Worm (Caenorhabditis elegans) whole organism, late embryonic: ENCODE measurements around the gene E04F6.10.

Source experiments
- C08G9.2 ChIP-seq: sonication (generic microtip); optimal IDR thresholded peaks from 2 replicates; lab custom pipeline; 2016; ENCODE audit warnings: mild to moderate bottlenecking, missing genetic modification characterization, moderate library complexity, missing compliant biosample characterization
- C38D4.7 ChIP-seq: fragments of 200-800 bp; sonication (Bioruptor generic); optimal IDR thresholded peaks from 2 replicates; lab custom pipeline; 2018; ENCODE audit warnings: mild to moderate bottlenecking, missing genetic modification characterization, moderate library complexity, missing compliant biosample characterization
- F13H6.1 ChIP-seq: sonication (generic microtip); optimal IDR thresholded peaks from 2 replicates; lab custom pipeline; 2016; ENCODE audit warnings: missing genetic modification characterization, missing compliant biosample characterization
- K09A11.1 ChIP-seq: sonication (generic microtip); optimal IDR thresholded peaks from 2 replicates; lab custom pipeline; 2017; ENCODE audit warnings: antibody characterized with exemption, mild to moderate bottlenecking, missing genetic modification characterization, missing compliant biosample characterization; ENCODE audit not compliant: insufficient read depth
- ahr-1 ChIP-seq: sonication (generic microtip); optimal IDR thresholded peaks from 2 replicates; lab custom pipeline; 2016; ENCODE audit warnings: missing genetic modification characterization, missing compliant biosample characterization
- ama-1 ChIP-seq: fragments of 150-350 bp; optimal IDR thresholded peaks from 2 replicates; lab custom pipeline; 2014
- ceh-14 ChIP-seq: sonication (generic microtip); optimal IDR thresholded peaks from 2 replicates; lab custom pipeline; 2016; ENCODE audit warnings: missing genotype, missing genetic modification characterization, missing compliant biosample characterization
- ceh-2 ChIP-seq: sonication (generic microtip); optimal IDR thresholded peaks from 2 replicates; lab custom pipeline; 2016; ENCODE audit warnings: missing genotype, missing genetic modification characterization, missing compliant biosample characterization
- ceh-22 ChIP-seq: sonication (generic microtip); optimal IDR thresholded peaks from 2 replicates; lab custom pipeline; 2017; ENCODE audit warnings: missing biosample characterization, missing genetic modification characterization
- ceh-24 ChIP-seq: sonication (generic microtip); optimal IDR thresholded peaks from 2 replicates; lab custom pipeline; 2016; ENCODE audit warnings: mild to moderate bottlenecking, missing genetic modification characterization, missing compliant biosample characterization
- ceh-45 ChIP-seq: fragments of 200-800 bp; sonication (Bioruptor generic); IDR thresholded peaks from 2 replicates; pipeline ENCODE4 v1.3.6; 2022; ENCODE audit warnings: missing genetic modification reagents, missing genetic modification characterization, missing compliant biosample characterization
- ceh-48 ChIP-seq: sonication (generic microtip); optimal IDR thresholded peaks from 2 replicates; lab custom pipeline; 2016; ENCODE audit warnings: missing genetic modification characterization, inconsistent platforms, missing compliant biosample characterization
- ceh-6 ChIP-seq: fragments of 200-800 bp; sonication (Bioruptor generic); optimal IDR thresholded peaks from 2 replicates; lab custom pipeline; 2018; ENCODE audit warnings: mild to moderate bottlenecking, missing genetic modification characterization, missing compliant biosample characterization
- che-1 ChIP-seq: sonication (generic microtip); optimal IDR thresholded peaks from 2 replicates; lab custom pipeline; 2016; ENCODE audit warnings: mild to moderate bottlenecking, missing genetic modification characterization, missing compliant biosample characterization
- ets-4 ChIP-seq: sonication (generic microtip); optimal IDR thresholded peaks from 2 replicates; lab custom pipeline; 2016; ENCODE audit warnings: missing genetic modification characterization, missing compliant biosample characterization
- eyg-1 ChIP-seq: sonication (generic microtip); optimal IDR thresholded peaks from 2 replicates; lab custom pipeline; 2016; ENCODE audit warnings: missing genotype, missing genetic modification characterization, missing compliant biosample characterization
- fkh-10 ChIP-seq: fragments of 150-350 bp; optimal IDR thresholded peaks from 2 replicates; lab custom pipeline; 2014; ENCODE audit warnings: missing biosample characterization, missing genetic modification reagents, missing genetic modification characterization
- fkh-6 ChIP-seq: sonication (generic microtip); optimal IDR thresholded peaks from 2 replicates; lab custom pipeline; 2016; ENCODE audit warnings: missing genetic modification characterization, missing compliant biosample characterization
- gmeb-2 ChIP-seq: sonication (generic microtip); optimal IDR thresholded peaks from 2 replicates; lab custom pipeline; 2016; ENCODE audit warnings: missing genetic modification characterization, inconsistent platforms, missing compliant biosample characterization
- hlh-13 ChIP-seq: fragments of 200-800 bp; sonication (Bioruptor generic); optimal IDR thresholded peaks from 2 replicates; lab custom pipeline; 2018; ENCODE audit warnings: mild to moderate bottlenecking, missing genetic modification characterization, missing compliant biosample characterization
- hlh-30 ChIP-seq: sonication (generic microtip); optimal IDR thresholded peaks from 2 replicates; lab custom pipeline; 2017; ENCODE audit warnings: antibody characterized with exemption, missing genetic modification characterization, missing compliant biosample characterization; ENCODE audit not compliant: insufficient read depth
- hlh-6 ChIP-seq: sonication (generic microtip); optimal IDR thresholded peaks from 2 replicates; lab custom pipeline; 2016; ENCODE audit warnings: missing genotype, missing genetic modification characterization, missing compliant biosample characterization
- lim-6 ChIP-seq: sonication (generic microtip); optimal IDR thresholded peaks from 2 replicates; lab custom pipeline; 2016; ENCODE audit warnings: missing genetic modification characterization, missing compliant biosample characterization
- mec-3 ChIP-seq: sonication (generic microtip); optimal IDR thresholded peaks from 2 replicates; lab custom pipeline; 2016; ENCODE audit warnings: borderline replicate concordance, missing genetic modification characterization, missing compliant biosample characterization
- nfya-1 ChIP-seq: sonication (generic microtip); optimal IDR thresholded peaks from 2 replicates; lab custom pipeline; 2017; ENCODE audit warnings: missing genetic modification characterization, mild to moderate bottlenecking, missing compliant biosample characterization, antibody characterized with exemption, moderate library complexity
- nhr-232 ChIP-seq: sonication (generic microtip); optimal IDR thresholded peaks from 2 replicates; lab custom pipeline; 2016; ENCODE audit warnings: missing genetic modification characterization, missing compliant biosample characterization
- pat-9 ChIP-seq: fragments of 200-800 bp; sonication (Bioruptor generic); optimal IDR thresholded peaks from 2 replicates; lab custom pipeline; 2018; ENCODE audit warnings: mild to moderate bottlenecking, missing genetic modification characterization, moderate library complexity, missing compliant biosample characterization
- pax-1 ChIP-seq: fragments of 150-350 bp; optimal IDR thresholded peaks from 2 replicates; lab custom pipeline; 2014; ENCODE audit warnings: missing biosample characterization, missing genetic modification characterization
- pqm-1 ChIP-seq: sonication (generic microtip); optimal IDR thresholded peaks from 2 replicates; lab custom pipeline; 2016; ENCODE audit warnings: missing genetic modification characterization, missing compliant biosample characterization
- ref-2 ChIP-seq: sonication (generic microtip); optimal IDR thresholded peaks from 2 replicates; lab custom pipeline; 2016; ENCODE audit warnings: missing genetic modification characterization, missing compliant biosample characterization
- sox-2 ChIP-seq: fragments of 200-800 bp; sonication (Bioruptor generic); IDR thresholded peaks from 2 replicates; pipeline ENCODE4 v1.3.6; 2022; ENCODE audit warnings: missing genetic modification reagents, missing genetic modification characterization, missing compliant biosample characterization
- sox-4 ChIP-seq: sonication (generic microtip); optimal IDR thresholded peaks from 2 replicates; lab custom pipeline; 2017; ENCODE audit warnings: mild to moderate bottlenecking, missing genetic modification characterization, inconsistent platforms, missing compliant biosample characterization
- tbx-7 ChIP-seq: sonication (generic microtip); optimal IDR thresholded peaks from 2 replicates; lab custom pipeline; 2016; ENCODE audit warnings: missing genotype, missing genetic modification characterization, missing compliant biosample characterization
- ttx-3 ChIP-seq: sonication (generic microtip); optimal IDR thresholded peaks from 2 replicates; lab custom pipeline; 2016; ENCODE audit warnings: missing genetic modification reagents, missing genetic modification characterization, missing compliant biosample characterization
- unc-3 ChIP-seq, 2 experiments: fragments of 200-800 bp in 1 of 2; sonication (Bioruptor generic) in 1 of 2; sonication (generic microtip) in 1 of 2; conservative IDR thresholded peaks in 1 of 2; optimal IDR thresholded peaks in 1 of 2; 2 replicates each; pipeline versions ENCODE4 v1.3.6 to Lab custom; 2016 to 2022; ENCODE audit warnings: missing compliant biosample characterization in 2 of 2, missing genetic modification characterization in 2 of 2, missing genetic modification reagents in 1 of 2
- unc-42 ChIP-seq: sonication (generic microtip); optimal IDR thresholded peaks from 2 replicates; lab custom pipeline; 2016; ENCODE audit warnings: missing genotype, missing genetic modification characterization, missing compliant biosample characterization
- unc-55 ChIP-seq: sonication (generic microtip); optimal IDR thresholded peaks from 2 replicates; lab custom pipeline; 2017; ENCODE audit warnings: missing biosample characterization, missing genetic modification reagents, missing genetic modification characterization
- unc-86 ChIP-seq: sonication (generic microtip); optimal IDR thresholded peaks from 2 replicates; lab custom pipeline; 2016; ENCODE audit warnings: missing genetic modification characterization, missing compliant biosample characterization
- zip-5 ChIP-seq: sonication (generic microtip); optimal IDR thresholded peaks from 2 replicates; lab custom pipeline; 2016; ENCODE audit warnings: missing genetic modification characterization, missing compliant biosample characterization

E04F6.10 gene

DNA sequence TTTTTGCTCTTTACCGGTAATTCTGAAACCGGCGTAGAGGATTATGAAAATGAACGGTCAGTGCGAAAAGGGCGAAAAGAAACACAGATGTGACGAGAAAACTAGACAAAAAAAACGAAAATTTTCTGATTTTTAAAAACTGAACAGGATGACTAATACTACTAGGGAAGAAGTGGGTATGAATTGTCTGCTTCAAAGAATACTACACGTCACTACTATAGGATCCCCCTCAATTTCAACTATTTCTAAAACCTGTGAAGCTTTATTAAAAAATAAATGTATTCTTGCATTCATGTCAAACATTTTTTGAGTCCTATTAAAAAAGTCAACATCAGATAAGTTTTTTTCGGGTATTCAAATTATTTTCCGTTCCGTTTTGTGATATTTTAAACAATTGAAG is 7.1 kb upstream of the E04F6.10 start:
- TF ChIP-seq ama-1 (lab: Kevin White, UChicago) (no peak), gmeb-2 (no peak), eyg-1 (tag; lab: Kevin White, UChicago) (no peak), ceh-14 (tag; lab: Kevin White, UChicago) (no peak), F13H6.1 (no peak), unc-86 (tag; lab: Kevin White, UChicago) (no peak), unc-42 (no peak), pqm-1 (tag; lab: Kevin White, UChicago) (no peak), unc-3 (GFP tag; conservative IDR thresholded peaks at IDR 0.05; lab: Robert Waterston, UW) (no peak), unc-3 (tag; optimal IDR thresholded peaks at IDR 0.05; lab: Kevin White, UChicago) (no peak), C38D4.7 (GFP tag; lab: Kevin White, UChicago) (no peak), mec-3 (no peak), nfya-1 (no peak), ets-4 (tag; lab: Kevin White, UChicago) (no peak), nhr-232 (no peak), ahr-1 (tag; lab: Kevin White, UChicago) (no peak), hlh-6 (no peak), ceh-2 (tag; lab: Kevin White, UChicago) (no peak)
- TF ChIP-seq, all 69 proteins: peak for 0

DNA sequence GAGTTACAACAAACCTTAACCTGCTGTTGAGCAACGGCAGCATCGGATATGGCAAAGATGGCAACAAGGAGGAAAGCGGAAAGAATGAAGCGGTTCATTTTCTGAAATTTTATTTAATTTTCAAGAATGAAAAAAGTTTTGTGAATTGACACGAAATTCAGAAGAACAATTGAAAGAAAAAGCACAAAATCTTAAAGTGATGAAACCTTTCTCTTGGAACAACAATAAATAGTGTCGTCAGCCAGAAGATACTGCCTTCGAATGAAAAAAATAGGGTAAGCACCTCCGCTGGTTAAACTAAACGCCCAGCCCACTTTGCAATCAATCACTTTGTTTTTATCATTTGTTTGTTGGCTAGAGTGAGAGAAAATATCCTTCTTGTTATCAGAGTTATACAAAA is 4.9 kb downstream of the E04F6.10 start, which contains the start of gene E04F6.9:
Gene E04F6.9 (minus strand): TSS at position 101 of the 400 bp plus-strand sequence.
- TF ChIP-seq che-1 (tag; lab: Kevin White, UChicago) (no peak), ceh-45 (GFP tag; lab: Robert Waterston, UW) (no peak), mec-3 (no peak), tbx-7 (tag; lab: Kevin White, UChicago) (no peak), nhr-232 (no peak), hlh-30 (tag; lab: Kevin White, UChicago) (no peak), ref-2 (tag; lab: Kevin White, UChicago) (no peak), pax-1 (tag; lab: Kevin White, UChicago) (no peak)
- TF ChIP-seq, all 69 proteins: peak for 0

DNA sequence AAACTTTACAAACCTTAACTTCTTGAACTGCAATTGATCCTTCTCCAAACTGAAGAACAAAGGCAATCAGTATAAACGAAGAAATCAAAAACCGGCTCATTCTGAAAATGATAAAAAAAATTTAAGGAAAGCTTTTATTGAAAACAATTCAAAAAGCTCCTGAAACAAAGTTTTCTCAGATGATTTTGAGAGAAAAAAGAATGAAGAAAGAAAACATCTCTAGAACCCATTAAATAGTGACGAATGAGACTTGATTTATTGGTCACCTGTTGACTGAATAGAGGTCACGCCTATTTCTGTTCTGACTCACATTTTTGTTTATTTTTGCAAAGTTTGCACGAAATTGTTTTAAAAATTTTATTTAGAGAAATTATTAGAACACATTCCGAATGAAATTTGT is 5.7 kb downstream of the E04F6.10 start, which contains the start of gene E04F6.8:
Gene E04F6.8 (minus strand): TSS at position 101 of the 400 bp plus-strand sequence.
- TF ChIP-seq unc-55 (GFP tag; lab: Kevin White, UChicago) (no peak), ttx-3 (tag; lab: Kevin White, UChicago) (no peak), zip-5 (tag; lab: Kevin White, UChicago) (no peak), eyg-1 (tag; lab: Kevin White, UChicago) (no peak), sox-2 (no peak), ceh-6 (no peak)

DNA sequence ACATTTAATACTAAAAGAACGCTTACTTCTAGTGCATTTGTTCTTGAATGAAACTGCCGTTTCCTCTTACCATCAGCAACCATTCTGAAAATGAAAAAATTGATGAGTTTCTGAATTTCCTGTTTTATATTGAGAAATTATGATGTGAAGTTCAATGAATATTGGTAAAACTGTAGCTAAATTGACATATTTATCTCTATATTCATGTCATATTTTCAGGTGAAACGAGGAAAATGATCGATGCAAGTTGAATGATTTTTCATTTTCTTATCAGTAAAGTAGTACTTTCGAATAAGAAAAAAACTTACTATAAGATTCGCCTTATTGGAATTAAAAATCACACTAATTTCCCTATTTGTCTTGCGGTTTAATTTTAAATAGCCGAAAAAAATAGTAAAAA is 6.8 kb downstream of the E04F6.10 start, which contains the start of gene E04F6.15:
Gene E04F6.15 (minus strand): TSS at position 101 of the 400 bp plus-strand sequence.
- no peak for TF ChIP-seq fkh-10 (GFP tag; lab: Kevin White, UChicago)
- no peak for TF ChIP-seq K09A11.1 (tag; lab: Kevin White, UChicago)
- no peak for TF ChIP-seq ceh-24
- TF ChIP-seq hlh-6: no peak
- TF ChIP-seq ceh-48 (tag; lab: Kevin White, UChicago): no peak
- no peak for TF ChIP-seq pat-9 (tag; lab: Kevin White, UChicago)
- TF ChIP-seq sox-4 (tag; lab: Kevin White, UChicago): no peak
- TF ChIP-seq, all 69 proteins: peak for 0

DNA sequence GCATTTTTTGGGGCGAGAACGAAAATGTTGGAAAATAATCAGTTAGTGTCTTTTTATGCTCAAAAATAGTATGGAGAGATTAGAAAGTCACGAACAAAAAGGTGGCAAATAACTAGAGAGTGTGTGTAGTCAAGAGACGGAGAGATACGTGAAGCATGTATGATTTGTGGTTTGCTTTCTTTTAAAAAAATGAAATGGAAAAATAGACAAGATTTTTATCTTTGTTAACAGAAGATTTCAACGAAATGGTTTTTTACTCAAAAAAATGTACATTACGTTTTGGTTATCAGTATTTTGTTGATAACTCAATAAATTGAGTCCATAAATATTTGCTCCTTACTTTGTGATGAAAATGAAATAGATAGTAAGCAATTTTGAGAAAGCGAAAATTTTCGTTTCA is 8.8 kb downstream of the E04F6.10 start, which contains the start of gene dhs-7:
Gene dhs-7 (minus strand): TSS at position 277 of the 400 bp plus-strand sequence.
- TF ChIP-seq unc-86 (tag; lab: Kevin White, UChicago) (no peak), F13H6.1 (no peak), C08G9.2 (tag; lab: Kevin White, UChicago) (no peak), ceh-22 (tag; lab: Kevin White, UChicago) (no peak), lim-6 (no peak), fkh-6 (tag; lab: Kevin White, UChicago) (no peak), gmeb-2 (no peak), hlh-13 (GFP tag; lab: Kevin White, UChicago) (no peak)
